Worm (Caenorhabditis elegans) whole organism, late embryonic: ENCODE results near the gene F54C4.4.

ENCODE experiments used
- C08G9.2 ChIP-seq: sonication (generic microtip); optimal IDR thresholded peaks from 2 replicates; lab custom pipeline; 2016; ENCODE audit warnings: mild to moderate bottlenecking, missing genetic modification characterization, moderate library complexity, missing compliant biosample characterization
- F13H6.1 ChIP-seq: sonication (generic microtip); optimal IDR thresholded peaks from 2 replicates; lab custom pipeline; 2016; ENCODE audit warnings: missing genetic modification characterization, missing compliant biosample characterization
- K02D7.2 ChIP-seq: sonication (generic microtip); optimal IDR thresholded peaks from 2 replicates; lab custom pipeline; 2017; ENCODE audit warnings: mild to moderate bottlenecking, missing genetic modification characterization, missing compliant biosample characterization
- T23F11.4 ChIP-seq: fragments of 200-800 bp; sonication (Bioruptor generic); optimal IDR thresholded peaks from 2 replicates; lab custom pipeline; 2018; ENCODE audit warnings: mild to moderate bottlenecking, missing genetic modification characterization, missing compliant biosample characterization
- ahr-1 ChIP-seq: sonication (generic microtip); optimal IDR thresholded peaks from 2 replicates; lab custom pipeline; 2016; ENCODE audit warnings: missing genetic modification characterization, missing compliant biosample characterization
- ceh-22 ChIP-seq: sonication (generic microtip); optimal IDR thresholded peaks from 2 replicates; lab custom pipeline; 2017; ENCODE audit warnings: missing biosample characterization, missing genetic modification characterization
- ceh-30 ChIP-seq: fragments of 150-350 bp; optimal IDR thresholded peaks from 2 replicates; lab custom pipeline; 2014; ENCODE audit warnings: missing biosample characterization, missing genetic modification characterization
- ceh-31 ChIP-seq: sonication (generic microtip); optimal IDR thresholded peaks from 2 replicates; lab custom pipeline; 2016; ENCODE audit warnings: missing genetic modification characterization, missing compliant biosample characterization
- ceh-34 ChIP-seq: sonication (generic microtip); optimal IDR thresholded peaks from 2 replicates; lab custom pipeline; 2016; ENCODE audit warnings: mild to moderate bottlenecking, missing genetic modification characterization, missing compliant biosample characterization
- ceh-45 ChIP-seq: fragments of 200-800 bp; sonication (Bioruptor generic); IDR thresholded peaks from 2 replicates; pipeline ENCODE4 v1.3.6; 2022; ENCODE audit warnings: missing genetic modification reagents, missing genetic modification characterization, missing compliant biosample characterization
- ceh-6 ChIP-seq: fragments of 200-800 bp; sonication (Bioruptor generic); optimal IDR thresholded peaks from 2 replicates; lab custom pipeline; 2018; ENCODE audit warnings: mild to moderate bottlenecking, missing genetic modification characterization, missing compliant biosample characterization
- ceh-9 ChIP-seq: sonication (generic microtip); optimal IDR thresholded peaks from 2 replicates; lab custom pipeline; 2016; ENCODE audit warnings: mild to moderate bottlenecking, missing genetic modification characterization, inconsistent platforms, missing compliant biosample characterization
- che-1 ChIP-seq: sonication (generic microtip); optimal IDR thresholded peaks from 2 replicates; lab custom pipeline; 2016; ENCODE audit warnings: mild to moderate bottlenecking, missing genetic modification characterization, missing compliant biosample characterization
- dmd-4 ChIP-seq: sonication (generic microtip); optimal IDR thresholded peaks from 2 replicates; lab custom pipeline; 2016; ENCODE audit warnings: borderline replicate concordance, missing genetic modification characterization, missing compliant biosample characterization
- dve-1 ChIP-seq: sonication (generic microtip); optimal IDR thresholded peaks from 2 replicates; lab custom pipeline; 2017; ENCODE audit warnings: antibody characterized with exemption, mild to moderate bottlenecking, missing genetic modification characterization, missing compliant biosample characterization
- elt-2 ChIP-seq: sonication (generic microtip); optimal IDR thresholded peaks from 2 replicates; lab custom pipeline; 2016; ENCODE audit warnings: missing genetic modification reagents, missing genetic modification characterization, missing compliant biosample characterization
- ets-4 ChIP-seq: sonication (generic microtip); optimal IDR thresholded peaks from 2 replicates; lab custom pipeline; 2016; ENCODE audit warnings: missing genetic modification characterization, missing compliant biosample characterization
- fax-1 ChIP-seq: sonication (generic microtip); optimal IDR thresholded peaks from 2 replicates; lab custom pipeline; 2016; ENCODE audit warnings: missing genotype, missing genetic modification characterization, missing compliant biosample characterization
- fkh-10 ChIP-seq: fragments of 150-350 bp; optimal IDR thresholded peaks from 2 replicates; lab custom pipeline; 2014; ENCODE audit warnings: missing biosample characterization, missing genetic modification reagents, missing genetic modification characterization
- gmeb-2 ChIP-seq: sonication (generic microtip); optimal IDR thresholded peaks from 2 replicates; lab custom pipeline; 2016; ENCODE audit warnings: missing genetic modification characterization, inconsistent platforms, missing compliant biosample characterization
- hlh-13 ChIP-seq: fragments of 200-800 bp; sonication (Bioruptor generic); optimal IDR thresholded peaks from 2 replicates; lab custom pipeline; 2018; ENCODE audit warnings: mild to moderate bottlenecking, missing genetic modification characterization, missing compliant biosample characterization
- hlh-15 ChIP-seq: sonication (generic microtip); optimal IDR thresholded peaks from 2 replicates; lab custom pipeline; 2016; ENCODE audit warnings: missing genetic modification characterization, missing compliant biosample characterization
- hlh-30 ChIP-seq: sonication (generic microtip); optimal IDR thresholded peaks from 2 replicates; lab custom pipeline; 2017; ENCODE audit warnings: antibody characterized with exemption, missing genetic modification characterization, missing compliant biosample characterization; ENCODE audit not compliant: insufficient read depth
- hlh-6 ChIP-seq: sonication (generic microtip); optimal IDR thresholded peaks from 2 replicates; lab custom pipeline; 2016; ENCODE audit warnings: missing genotype, missing genetic modification characterization, missing compliant biosample characterization
- lin-11 ChIP-seq: fragments of 200-800 bp; sonication (Bioruptor generic); optimal IDR thresholded peaks from 2 replicates; lab custom pipeline; 2018; ENCODE audit warnings: mild to moderate bottlenecking, missing genetic modification characterization, missing compliant biosample characterization
- madf-2 ChIP-seq: sonication (generic microtip); optimal IDR thresholded peaks from 2 replicates; lab custom pipeline; 2017; ENCODE audit warnings: missing genetic modification characterization, missing compliant biosample characterization
- nfya-1 ChIP-seq: sonication (generic microtip); optimal IDR thresholded peaks from 2 replicates; lab custom pipeline; 2017; ENCODE audit warnings: missing genetic modification characterization, mild to moderate bottlenecking, missing compliant biosample characterization, antibody characterized with exemption, moderate library complexity
- nhr-232 ChIP-seq: sonication (generic microtip); optimal IDR thresholded peaks from 2 replicates; lab custom pipeline; 2016; ENCODE audit warnings: missing genetic modification characterization, missing compliant biosample characterization
- npax-4 ChIP-seq: sonication (generic microtip); optimal IDR thresholded peaks from 2 replicates; lab custom pipeline; 2016; ENCODE audit warnings: missing genetic modification characterization, missing compliant biosample characterization
- odd-2 ChIP-seq: sonication (generic microtip); optimal IDR thresholded peaks from 2 replicates; lab custom pipeline; 2017; ENCODE audit warnings: antibody characterized with exemption, mild to moderate bottlenecking, missing genetic modification characterization, missing compliant biosample characterization
- pag-3 ChIP-seq: sonication (generic microtip); optimal IDR thresholded peaks from 2 replicates; lab custom pipeline; 2016; ENCODE audit warnings: missing compliant biosample characterization, missing genetic modification characterization, borderline replicate concordance
- pax-1 ChIP-seq: fragments of 150-350 bp; optimal IDR thresholded peaks from 2 replicates; lab custom pipeline; 2014; ENCODE audit warnings: missing biosample characterization, missing genetic modification characterization
- pha-2 ChIP-seq: sonication (generic microtip); optimal IDR thresholded peaks from 2 replicates; lab custom pipeline; 2017; ENCODE audit warnings: mild to moderate bottlenecking, missing genetic modification characterization, missing compliant biosample characterization
- pqm-1 ChIP-seq: sonication (generic microtip); optimal IDR thresholded peaks from 2 replicates; lab custom pipeline; 2016; ENCODE audit warnings: missing genetic modification characterization, missing compliant biosample characterization
- ref-2 ChIP-seq: sonication (generic microtip); optimal IDR thresholded peaks from 2 replicates; lab custom pipeline; 2016; ENCODE audit warnings: missing genetic modification characterization, missing compliant biosample characterization
- sdc-2 ChIP-seq: sonication (generic microtip); optimal IDR thresholded peaks from 2 replicates; lab custom pipeline; 2016; ENCODE audit warnings: missing genotype, missing genetic modification characterization, missing compliant biosample characterization
- sox-4 ChIP-seq: sonication (generic microtip); optimal IDR thresholded peaks from 2 replicates; lab custom pipeline; 2017; ENCODE audit warnings: mild to moderate bottlenecking, missing genetic modification characterization, inconsistent platforms, missing compliant biosample characterization
- tbx-2 ChIP-seq: sonication (generic microtip); optimal IDR thresholded peaks from 2 replicates; lab custom pipeline; 2016; ENCODE audit warnings: missing genetic modification characterization, missing compliant biosample characterization
- unc-42 ChIP-seq: sonication (generic microtip); optimal IDR thresholded peaks from 2 replicates; lab custom pipeline; 2016; ENCODE audit warnings: missing genotype, missing genetic modification characterization, missing compliant biosample characterization
- unc-55 ChIP-seq: sonication (generic microtip); optimal IDR thresholded peaks from 2 replicates; lab custom pipeline; 2017; ENCODE audit warnings: missing biosample characterization, missing genetic modification reagents, missing genetic modification characterization
- unc-86 ChIP-seq: sonication (generic microtip); optimal IDR thresholded peaks from 2 replicates; lab custom pipeline; 2016; ENCODE audit warnings: missing genetic modification characterization, missing compliant biosample characterization
- zip-5 ChIP-seq: sonication (generic microtip); optimal IDR thresholded peaks from 2 replicates; lab custom pipeline; 2016; ENCODE audit warnings: missing genetic modification characterization, missing compliant biosample characterization

Gene F54C4.4

ce11 chrIII:86316-86715 is 865 bp downstream of the F54C4.4 start, which contains the start of gene attf-3:
Gene attf-3 (minus strand): TSS chrIII:86384.
- TF ChIP-seq odd-2 (tag; lab: Kevin White, UChicago) (no peak), ceh-31 (tag; lab: Kevin White, UChicago) (peak; percentile 4), sox-4 (tag; lab: Kevin White, UChicago) (no peak), unc-86 (tag; lab: Kevin White, UChicago) (no peak), hlh-15 (tag; lab: Kevin White, UChicago) (no peak), C08G9.2 (tag; lab: Kevin White, UChicago) (no peak), pqm-1 (tag; lab: Kevin White, UChicago) (no peak), unc-55 (GFP tag; lab: Kevin White, UChicago) (peak; percentile 45), nfya-1 (tag; lab: Kevin White, UChicago) (peak; percentile 47), ceh-30 (tag; lab: Kevin White, UChicago) (no peak), ahr-1 (tag; lab: Kevin White, UChicago) (no peak), fkh-10 (GFP tag; lab: Kevin White, UChicago) (no peak), dmd-4 (tag; lab: Kevin White, UChicago) (no peak), ets-4 (tag; lab: Kevin White, UChicago) (no peak), fax-1 (tag; lab: Kevin White, UChicago) (no peak), elt-2 (tag; lab: Kevin White, UChicago) (no peak), lin-11 (tag; lab: Kevin White, UChicago) (no peak), hlh-13 (GFP tag; lab: Kevin White, UChicago) (no peak), unc-42 (tag; lab: Kevin White, UChicago) (peak; percentile 59), hlh-30 (tag; lab: Kevin White, UChicago) (peak; percentile 73), ceh-34 (no peak), pag-3 (tag; lab: Kevin White, UChicago) (no peak), F13H6.1 (no peak), T23F11.4 (GFP tag; lab: Kevin White, UChicago) (no peak), pax-1 (tag; lab: Kevin White, UChicago) (peak; percentile 43), ceh-22 (tag; lab: Kevin White, UChicago) (no peak), dve-1 (peak; percentile 38), npax-4 (tag; lab: Kevin White, UChicago) (no peak), ceh-9 (tag; lab: Kevin White, UChicago) (no peak), pha-2 (tag; lab: Kevin White, UChicago) (no peak), ref-2 (no peak), tbx-2 (no peak), K02D7.2 (tag; lab: Kevin White, UChicago) (no peak), ceh-45 (GFP tag; lab: Robert Waterston, UW) (no peak), nhr-232 (tag; lab: Kevin White, UChicago) (no peak), ceh-6 (no peak)

ce11 chrIII:84372-84771 is 2.8 kb downstream of the F54C4.4 start:
- TF ChIP-seq madf-2 (no peak), zip-5 (tag; lab: Kevin White, UChicago) (no peak), hlh-6 (no peak), nfya-1 (tag; lab: Kevin White, UChicago) (peak; percentile 97), ceh-30 (tag; lab: Kevin White, UChicago) (no peak), sdc-2 (tag; lab: Kevin White, UChicago) (no peak), gmeb-2 (tag; lab: Kevin White, UChicago) (no peak), che-1 (no peak)
